Fruit fly (Drosophila melanogaster) whole organism, pupa: ENCODE measurements around the gene C3G.

Source experiments
- CG10348 ChIP-seq: fragments of 200-800 bp; sonication (Bioruptor generic); IDR thresholded peaks from 2 replicates; pipeline ENCODE4 v1.3.6; 2022; ENCODE audit warnings: missing biosample characterization, missing genetic modification characterization
- CG12605 ChIP-seq: fragments of 200-800 bp; sonication (Bioruptor generic); IDR thresholded peaks from 2 replicates; pipeline ENCODE4 v1.3.6; 2022; ENCODE audit warnings: missing biosample characterization, missing genetic modification characterization
- CG13204 ChIP-seq: fragments of 200-800 bp; sonication (Bioruptor generic); optimal IDR thresholded peaks from 2 replicates; lab custom pipeline; 2018; ENCODE audit warnings: missing biosample characterization, mild to moderate bottlenecking, missing genetic modification characterization, moderate library complexity
- CG14655 ChIP-seq: fragments of 200-800 bp; sonication (Bioruptor generic); optimal IDR thresholded peaks from 3 replicates; lab custom pipeline; 2017; ENCODE audit warnings: mild to moderate bottlenecking, missing biosample characterization, missing genetic modification reagents, missing genetic modification characterization
- CG15710 ChIP-seq: fragments of 200-800 bp; sonication (Bioruptor generic); optimal IDR thresholded peaks from 2 replicates; lab custom pipeline; 2018; ENCODE audit warnings: missing biosample characterization, mild to moderate bottlenecking, missing genetic modification characterization, moderate library complexity
- CG17806 ChIP-seq: fragments of 200-800 bp; sonication (Bioruptor generic); optimal IDR thresholded peaks from 2 replicates; lab custom pipeline; 2018; ENCODE audit warnings: missing biosample characterization, mild to moderate bottlenecking, missing genetic modification characterization, moderate library complexity
- CG32121 ChIP-seq: fragments of 200-800 bp; sonication (Bioruptor generic); IDR thresholded peaks from 2 replicates; pipeline ENCODE4 v1.3.6; 2022; ENCODE audit warnings: missing biosample characterization, missing genetic modification characterization
- CG34367 ChIP-seq: fragments of 200-800 bp; sonication (Bioruptor generic); optimal IDR thresholded peaks from 2 replicates; lab custom pipeline; 2018; ENCODE audit warnings: missing biosample characterization, mild to moderate bottlenecking, missing genetic modification characterization
- CG4496 ChIP-seq: fragments of 200-800 bp; sonication (Bioruptor generic); IDR thresholded peaks from 3 replicates; pipeline ENCODE4 v1.3.6; 2022; ENCODE audit warnings: missing biosample characterization, missing genetic modification characterization
- CG8159 ChIP-seq: fragments of 200-800 bp; sonication (Bioruptor generic); optimal IDR thresholded peaks from 3 replicates; lab custom pipeline; 2018; ENCODE audit warnings: missing biosample characterization, mild to moderate bottlenecking, missing genetic modification characterization, moderate library complexity
- CG8301 ChIP-seq: fragments of 200-800 bp; sonication (Bioruptor generic); optimal IDR thresholded peaks from 2 replicates; lab custom pipeline; 2018; ENCODE audit warnings: missing biosample characterization, mild to moderate bottlenecking, missing genetic modification characterization
- CG9948 ChIP-seq: fragments of 200-800 bp; sonication (Bioruptor generic); optimal IDR thresholded peaks from 2 replicates; lab custom pipeline; 2018; ENCODE audit warnings: missing biosample characterization, mild to moderate bottlenecking, missing genetic modification characterization, moderate library complexity
- D1 ChIP-seq: fragments of 200-800 bp; sonication (Bioruptor generic); optimal IDR thresholded peaks from 2 replicates; lab custom pipeline; 2018; ENCODE audit warnings: missing biosample characterization, mild to moderate bottlenecking, missing genetic modification characterization, moderate library complexity
- EcR ChIP-seq: fragments of 200-800 bp; sonication (Bioruptor generic); optimal IDR thresholded peaks from 3 replicates; lab custom pipeline; 2019; ENCODE audit warnings: missing biosample characterization, missing genetic modification characterization, mild to moderate bottlenecking, moderate library complexity, missing genetic modification reagents
- Ets98B ChIP-seq: fragments of 200-800 bp; sonication (Bioruptor generic); IDR thresholded peaks from 2 replicates; pipeline ENCODE4 v1.3.6; 2022; ENCODE audit warnings: missing biosample characterization, missing genetic modification characterization
- Pif1A ChIP-seq: fragments of 200-800 bp; sonication (Bioruptor generic); optimal IDR thresholded peaks from 3 replicates; lab custom pipeline; 2016; ENCODE audit warnings: missing biosample characterization, missing genetic modification characterization
- Pif1B ChIP-seq: fragments of 200-800 bp; sonication (Bioruptor generic); optimal IDR thresholded peaks from 3 replicates; lab custom pipeline; 2016; ENCODE audit warnings: missing biosample characterization, missing genetic modification characterization
- Snoo ChIP-seq: fragments of 200-800 bp; sonication (Bioruptor generic); optimal IDR thresholded peaks from 3 replicates; lab custom pipeline; 2017; ENCODE audit warnings: missing biosample characterization, mild to moderate bottlenecking, missing genetic modification characterization, inconsistent platforms
- fd96Ca ChIP-seq: fragments of 200-800 bp; sonication (Bioruptor generic); IDR thresholded peaks from 3 replicates; pipeline ENCODE4 v1.3.6; 2022; ENCODE audit warnings: missing biosample characterization, missing genetic modification characterization
- gl ChIP-seq: fragments of 200-800 bp; sonication (Bioruptor generic); optimal IDR thresholded peaks from 2 replicates; lab custom pipeline; 2018; ENCODE audit warnings: missing biosample characterization, mild to moderate bottlenecking, missing genetic modification characterization
- rn ChIP-seq: fragments of 200-800 bp; sonication (Bioruptor generic); IDR thresholded peaks from 2 replicates; pipeline ENCODE4 v1.3.6; 2022; ENCODE audit warnings: missing biosample characterization, missing genetic modification characterization

Gene C3G

dm6 chrX:6743192-6743591 is 60.2 kb downstream of the C3G start:
- TF ChIP-seq CG13204 = no peak
- TF ChIP-seq D1 (tag; lab: Kevin White, UChicago) = no peak
- TF ChIP-seq CG32121 (GFP tag; lab: Robert Waterston, UW) = peak; percentile 42; the same call in 1 of the 2 replicates
- TF ChIP-seq Pif1B (GFP tag; lab: Kevin White, UChicago) = no peak
- TF ChIP-seq CG4496 (GFP tag; lab: Robert Waterston, UW) = no peak
- TF ChIP-seq fd96Ca = no peak
- TF ChIP-seq CG8159 (tag; lab: Kevin White, UChicago) = no peak
- TF ChIP-seq CG10348 (GFP tag; lab: Robert Waterston, UW) = no peak
- TF ChIP-seq CG12605 (GFP tag; lab: Robert Waterston, UW) = no peak
- TF ChIP-seq Pif1A (GFP tag; lab: Kevin White, UChicago) = peak; percentile 0
- no peak for TF ChIP-seq rn (GFP tag; lab: Robert Waterston, UW)
- no peak for TF ChIP-seq CG14655 (GFP tag; lab: Kevin White, UChicago)
- no peak for TF ChIP-seq EcR (GFP tag; lab: Kevin White, UChicago)
- peak; percentile 13 for TF ChIP-seq CG15710 (tag; lab: Kevin White, UChicago)
- 0 out of 2 replicates have a peak, but pooled peaks have one; percentile 9 for TF ChIP-seq Ets98B (GFP tag; lab: Robert Waterston, UW)
- TF ChIP-seq gl (tag; lab: Kevin White, UChicago) = no peak
- TF ChIP-seq Snoo = no peak
- TF ChIP-seq CG9948 (tag; lab: Kevin White, UChicago) = no peak
- TF ChIP-seq CG17806 (tag; lab: Kevin White, UChicago) = peak; percentile 15
- TF ChIP-seq CG34367 (tag; lab: Kevin White, UChicago) = no peak
- TF ChIP-seq CG8301 (tag; lab: Kevin White, UChicago) = no peak
- TF ChIP-seq, all 21 proteins: peak for 5

- TF ChIP-seq rn (GFP tag; lab: Robert Waterston, UW) (0 out of 2 replicates have a peak, but pooled peaks have one; percentile 22), gl (tag; lab: Kevin White, UChicago) (no peak), CG4496 (GFP tag; lab: Robert Waterston, UW) (peak; percentile 79), EcR (GFP tag; lab: Kevin White, UChicago) (no peak), CG17806 (tag; lab: Kevin White, UChicago) (peak; percentile 37), CG34367 (tag; lab: Kevin White, UChicago) (no peak), Pif1A (GFP tag; lab: Kevin White, UChicago) (peak; percentile 58), fd96Ca (0 out of 3 replicates have a peak, but pooled peaks have one; percentile 44), CG15710 (tag; lab: Kevin White, UChicago) (peak; percentile 16), CG8301 (tag; lab: Kevin White, UChicago) (peak; percentile 21), CG14655 (GFP tag; lab: Kevin White, UChicago) (peak; percentile 33), CG8159 (tag; lab: Kevin White, UChicago) (peak; percentile 1), CG10348 (GFP tag; lab: Robert Waterston, UW) (no peak), CG12605 (GFP tag; lab: Robert Waterston, UW) (peak; percentile 58; the same call in 1 of the 2 replicates), Snoo (peak; percentile 42), CG32121 (GFP tag; lab: Robert Waterston, UW) (peak; percentile 56; the same call in 1 of the 2 replicates), Ets98B (GFP tag; lab: Robert Waterston, UW) (peak; percentile 74), D1 (tag; lab: Kevin White, UChicago) (no peak)
- TF ChIP-seq, all 21 proteins: peak for 13
These were observed 62.2 kb downstream of the C3G start for dm6 chrX:6741184-6741586.

dm6 chrX:6739936-6740668 is 63.3 kb downstream of the C3G start, which contains the start of gene CG3168:
TSS of gene CG3168 (minus strand) at chrX:6739986.
- TF ChIP-seq Pif1A (GFP tag; lab: Kevin White, UChicago) (no peak), CG8159 (tag; lab: Kevin White, UChicago) (no peak), CG17806 (tag; lab: Kevin White, UChicago) (no peak), Snoo (no peak), Ets98B (GFP tag; lab: Robert Waterston, UW) (no peak), CG12605 (GFP tag; lab: Robert Waterston, UW) (no peak), CG14655 (GFP tag; lab: Kevin White, UChicago) (no peak)

DNA sequence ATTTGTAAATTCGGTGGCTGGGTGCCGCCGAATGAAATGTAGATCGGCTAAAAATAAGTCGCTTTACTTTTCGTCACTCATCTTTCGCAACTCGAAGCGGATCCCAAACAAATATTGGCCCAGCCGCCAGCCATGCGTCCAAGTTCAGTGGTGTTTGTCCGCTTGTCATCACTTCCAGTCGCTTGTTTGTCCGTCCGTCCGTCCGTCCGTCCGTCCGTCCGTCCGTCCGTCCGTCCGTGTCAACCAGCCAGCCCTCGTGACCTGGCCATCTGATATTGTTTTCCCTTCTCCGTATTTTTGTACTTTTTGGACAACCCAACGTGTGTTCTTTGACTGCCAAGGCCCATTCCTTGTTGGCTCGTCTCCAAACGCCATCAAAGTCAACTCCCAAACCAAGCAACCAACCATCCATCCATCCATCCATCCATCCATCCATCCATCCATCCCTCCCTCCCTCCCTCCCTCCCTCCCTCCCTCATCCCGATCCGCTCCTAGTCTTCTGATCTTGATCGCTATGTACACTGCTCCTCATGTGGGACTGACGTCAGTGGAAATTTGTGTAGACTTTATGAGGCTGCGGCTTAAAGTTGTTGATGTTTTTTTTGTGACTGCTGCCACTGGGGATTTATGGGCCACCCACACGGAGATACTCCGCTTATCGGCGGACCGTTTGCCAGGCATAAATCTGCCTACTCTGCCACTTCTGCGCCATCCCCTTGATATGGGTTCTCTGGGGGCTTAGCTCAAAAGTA is 69.9 kb downstream of the C3G start:
- TF ChIP-seq CG10348 (GFP tag; lab: Robert Waterston, UW) (no peak), CG14655 (GFP tag; lab: Kevin White, UChicago) (no peak), CG4496 (GFP tag; lab: Robert Waterston, UW) (0 out of 3 replicates have a peak, but pooled peaks have one; percentile 27), CG9948 (tag; lab: Kevin White, UChicago) (no peak)
